Fruit fly (Drosophila melanogaster): ENCODE measurements around the gene CG4598.

The CG4598 gene

dm6 chr2L:9938631-9939256 lies 20.3 kb downstream of the CG4598 start, which contains the start of the genes Datp and CG4619 (continued):
- TF ChIP-seq CG17359 (tag; optimal IDR thresholded peaks at IDR 0.05): no peak
- no peak for TF ChIP-seq GATAe (GFP tag; conservative IDR thresholded peaks at IDR 0.05)
- TF ChIP-seq CG3726 (GFP tag; IDR thresholded peaks at IDR 0.05): no peak
- TF ChIP-seq ind (GFP tag; optimal IDR thresholded peaks at IDR 0.05): peak; percentile 46
- TF ChIP-seq vnd (GFP tag; IDR thresholded peaks at IDR 0.05; ENCODE audit: partially characterized antibody): no peak
- no peak for TF ChIP-seq corto (GFP tag; optimal IDR thresholded peaks at IDR 0.05)
- TF ChIP-seq vfl (GFP tag; optimal IDR thresholded peaks at IDR 0.05): peak; percentile 43
- TF ChIP-seq NfI (GFP tag; optimal IDR thresholded peaks at IDR 0.05): peak; percentile 61
- peak; percentile 14 for TF ChIP-seq Mad (GFP tag; optimal IDR thresholded peaks at IDR 0.05)
- peak; percentile 8; the same call in 1 of the 2 replicates for TF ChIP-seq Bgb (GFP tag; IDR thresholded peaks at IDR 0.05; ENCODE audit: partially characterized antibody)
- TF ChIP-seq HmgD (GFP tag; optimal IDR thresholded peaks at IDR 0.05): peak; percentile 66
- TF ChIP-seq CG10267 (tag; optimal IDR thresholded peaks at IDR 0.05): peak; percentile 92
- peak; percentile 63 to 66 for TF ChIP-seq dpn (GFP tag; optimal IDR thresholded peaks at IDR 0.05)
- TF ChIP-seq Rfx (GFP tag; IDR thresholded peaks at IDR 0.05): peak; percentile 81
- TF ChIP-seq CG2889 (GFP tag; IDR thresholded peaks at IDR 0.05): 0 out of 3 replicates have a peak, but pooled peaks have one; percentile 6
- no peak for TF ChIP-seq ara (GFP tag; IDR thresholded peaks at IDR 0.05)
- peak; percentile 51 for TF ChIP-seq CG9609 (GFP tag; optimal IDR thresholded peaks at IDR 0.05)
- peak; percentile 52 for TF ChIP-seq Fer1 (GFP tag; optimal IDR thresholded peaks at IDR 0.05)
- TF ChIP-seq wdn (GFP tag; IDR thresholded peaks at IDR 0.05): 0 out of 2 replicates have a peak, but pooled peaks have one; percentile 20
- TF ChIP-seq tio (GFP tag; optimal IDR thresholded peaks at IDR 0.05): no peak
- TF ChIP-seq CG2199 (GFP tag; IDR thresholded peaks at IDR 0.05): no peak
- peak; percentile 1 for TF ChIP-seq Chrac-16 (GFP tag; optimal IDR thresholded peaks at IDR 0.05)
- TF ChIP-seq CG12299 (tag; optimal IDR thresholded peaks at IDR 0.05): no peak
- TF ChIP-seq CG2678 (tag; optimal IDR thresholded peaks at IDR 0.05): no peak
- TF ChIP-seq tx (GFP tag; optimal IDR thresholded peaks at IDR 0.05): peak; percentile 26
- peak; percentile 32 for TF ChIP-seq CG3281 (GFP tag; optimal IDR thresholded peaks at IDR 0.05)
- peak; percentile 65 for TF ChIP-seq ci (GFP tag; IDR thresholded peaks at IDR 0.05)
- 0 out of 3 replicates have a peak, but pooled peaks have one; percentile 24 for TF ChIP-seq knrl (GFP tag; IDR thresholded peaks at IDR 0.05; ENCODE audit: partially characterized antibody)
- peak; percentile 36; the same call in 1 of the 2 replicates for TF ChIP-seq Drgx (GFP tag; IDR thresholded peaks at IDR 0.05)
- TF ChIP-seq CG6813 (GFP tag; optimal IDR thresholded peaks at IDR 0.05): peak; percentile 16
- TF ChIP-seq CG17328 (GFP tag; IDR thresholded peaks at IDR 0.05): peak; percentile 29; the same call in 1 of the 2 replicates
- peak; percentile 93 for TF ChIP-seq CG9437 (GFP tag; optimal IDR thresholded peaks at IDR 0.05)
- peak; percentile 61 for TF ChIP-seq row (GFP tag; IDR thresholded peaks at IDR 0.05)
- peak in 1 of 2 experiments; percentile 15 for TF ChIP-seq Trl (optimal IDR thresholded peaks at IDR 0.05)
- TF ChIP-seq Trl (GFP tag; optimal IDR thresholded peaks at IDR 0.05): peak; percentile 64
- peak; percentile 23 for TF ChIP-seq CoRest (tag; optimal IDR thresholded peaks at IDR 0.05)
- peak; percentile 87 for TF ChIP-seq HmgZ (tag; optimal IDR thresholded peaks at IDR 0.05)
- no peak for TF ChIP-seq p53 (GFP tag; optimal IDR thresholded peaks at IDR 0.05)
- no peak for TF ChIP-seq CG42726 (GFP tag; IDR thresholded peaks at IDR 0.05; ENCODE audit: partially characterized antibody)
- 0 out of 2 replicates have a peak, but pooled peaks have one; percentile 40 for TF ChIP-seq CG11085 (GFP tag; IDR thresholded peaks at IDR 0.05)
- no peak for TF ChIP-seq mld (GFP tag; IDR thresholded peaks at IDR 0.05; ENCODE audit: partially characterized antibody)
- peak; percentile 13 for TF ChIP-seq CG3163 (GFP tag; optimal IDR thresholded peaks at IDR 0.05)
- 0 out of 2 replicates have a peak, but pooled peaks have one; percentile 13 for TF ChIP-seq CG14014 (GFP tag; IDR thresholded peaks at IDR 0.05)
- peak; percentile 93 for TF ChIP-seq Sry-β (GFP tag; optimal IDR thresholded peaks at IDR 0.05)
- peak; percentile 83 for TF ChIP-seq CG3847 (GFP tag; IDR thresholded peaks at IDR 0.05)

Data from whole organism, embryonic.